Worm (Caenorhabditis elegans) whole organism, L4/young adult: ENCODE results near the gene H34I24.2.
"Not testable (repeated sequence)": the region's sequence is repeated elsewhere in the genome, so short reads cannot be mapped to it uniquely, and the experiment has no call there.

Experiments
- W03F9.2 ChIP-seq: fragments of 150-350 bp; optimal IDR thresholded peaks from 2 replicates; lab custom pipeline; 2014; ENCODE audit warnings: missing biosample characterization, missing genetic modification characterization
- dao-5 ChIP-seq: sonication (generic microtip); optimal IDR thresholded peaks from 2 replicates; lab custom pipeline; 2016; ENCODE audit warnings: missing genotype, missing genetic modification characterization, moderate library complexity, missing compliant biosample characterization
- him-1 ChIP-seq: sonication (generic microtip); optimal IDR thresholded peaks from 2 replicates; lab custom pipeline; 2016; ENCODE audit warnings: missing genotype, missing genetic modification reagents, missing genetic modification characterization, missing compliant biosample characterization

The H34I24.2 gene

DNA sequence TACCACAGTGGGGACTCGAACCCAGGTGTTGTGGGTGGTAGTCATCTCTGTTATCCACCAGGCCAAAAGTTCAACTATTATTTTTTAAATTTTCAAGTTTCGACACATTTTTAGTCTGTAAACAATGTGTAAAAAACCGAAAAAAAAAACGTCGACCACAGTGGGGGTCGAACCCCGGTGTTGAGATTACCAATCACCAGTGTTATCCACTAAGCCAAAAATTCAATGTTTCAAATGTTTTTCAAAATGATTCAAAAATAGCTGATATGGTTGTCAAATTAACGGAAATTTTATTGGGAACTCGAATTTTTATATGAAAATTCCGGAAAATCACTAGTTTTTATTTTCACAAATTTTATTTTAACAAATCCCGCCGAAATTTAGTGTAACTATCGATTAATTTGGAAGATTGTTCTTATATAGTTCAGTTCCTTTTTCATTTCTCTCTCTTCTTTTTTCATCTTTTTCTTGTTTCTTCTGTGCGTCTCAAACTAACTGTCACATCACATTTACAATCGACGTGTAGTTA, 31.3 kb downstream of the H34I24.2 start:
- TF ChIP-seq W03F9.2 (tag; lab: Kevin White, UChicago) (no peak), dao-5 (tag; lab: Kevin White, UChicago) (no peak), him-1 (no peak)

DNA sequence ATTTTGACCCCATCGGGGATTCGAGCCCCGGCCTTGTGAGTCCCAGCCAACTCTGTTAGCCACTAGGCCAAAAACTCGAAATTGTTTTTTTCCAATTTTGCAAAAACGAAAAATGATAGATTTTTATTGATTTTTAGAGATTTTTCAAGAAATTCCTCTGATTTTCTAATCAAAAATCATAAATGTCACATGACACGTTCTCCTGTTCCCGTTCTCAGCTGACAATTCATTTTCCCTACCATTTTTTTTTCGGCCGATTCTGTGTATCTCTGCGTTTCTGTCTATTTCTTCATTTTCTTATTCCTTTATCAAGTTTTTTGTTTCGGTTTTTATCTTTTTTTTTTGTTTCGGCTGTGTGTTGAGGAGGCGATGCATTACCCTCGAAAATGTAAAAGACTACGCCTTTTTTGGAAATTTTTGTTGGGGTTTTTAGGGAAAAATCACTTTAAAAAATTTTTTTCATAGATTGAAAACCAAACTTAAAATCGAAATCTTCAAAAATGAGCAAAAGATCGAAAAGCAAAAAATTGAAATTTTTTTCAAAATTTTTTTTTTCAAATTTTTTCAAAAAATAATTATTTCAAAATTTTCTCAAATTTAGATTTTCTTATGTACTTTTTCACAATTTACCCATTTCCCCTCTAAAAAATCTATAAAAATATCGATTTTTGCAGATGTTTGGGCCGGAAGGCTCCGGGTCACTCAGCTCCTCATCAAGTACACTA, 32.5 kb downstream of the H34I24.2 start, which contains the start of gene klf-1:
klf-1 (plus strand) TSS at position 675 of the 725 bp plus-strand sequence.
- TF ChIP-seq dao-5 (tag; lab: Kevin White, UChicago): no peak
- no peak for TF ChIP-seq W03F9.2 (tag; lab: Kevin White, UChicago)
- no peak for TF ChIP-seq him-1

DNA sequence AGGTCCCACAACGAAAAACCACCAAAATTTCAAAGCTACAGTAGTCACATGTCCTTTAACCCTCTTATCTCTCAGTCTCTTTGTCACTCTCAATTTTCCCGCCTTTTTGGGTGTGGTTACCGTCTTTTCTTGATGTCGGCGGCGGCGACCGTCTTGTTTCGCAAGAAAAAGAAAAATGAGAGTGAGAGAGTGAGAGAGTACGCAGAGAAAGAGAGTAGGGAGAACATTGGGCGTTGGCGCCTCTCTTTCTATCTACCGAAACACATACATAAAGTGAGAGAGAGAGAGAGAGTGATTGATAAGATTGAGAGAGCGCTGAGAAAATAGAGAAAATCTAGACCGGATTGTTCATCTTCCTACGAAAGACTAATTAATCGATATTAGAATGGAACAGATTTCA, 34.1 kb downstream of the H34I24.2 start:
- peak; percentile 16 for TF ChIP-seq W03F9.2 (tag; lab: Kevin White, UChicago)
- no peak for TF ChIP-seq him-1
- no peak for TF ChIP-seq dao-5 (tag; lab: Kevin White, UChicago)

DNA sequence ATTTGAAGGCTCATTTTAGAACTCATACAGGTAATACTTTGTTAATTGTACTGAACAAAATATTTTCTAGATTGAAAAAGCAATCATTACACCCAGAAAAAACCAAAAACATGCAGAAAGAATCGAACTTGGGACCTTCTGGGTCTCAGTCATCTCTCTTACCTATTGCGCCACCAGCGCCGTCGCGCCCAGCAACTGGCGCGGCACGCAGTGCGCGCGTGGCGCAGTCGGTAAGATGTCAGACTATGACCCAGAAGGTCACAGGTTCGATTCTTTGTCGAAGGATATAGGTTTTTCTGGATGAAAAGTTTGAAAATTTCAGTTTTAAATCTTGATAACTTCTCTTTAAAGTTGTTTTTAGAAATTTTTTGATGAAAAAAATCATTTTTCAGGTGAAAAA, 37.9 kb downstream of the H34I24.2 start:
- TF ChIP-seq dao-5 (tag; lab: Kevin White, UChicago): no peak
- TF ChIP-seq W03F9.2 (tag; lab: Kevin White, UChicago): no peak
- TF ChIP-seq him-1: no peak

- TF ChIP-seq him-1 (no peak), W03F9.2 (tag; lab: Kevin White, UChicago) (no peak), dao-5 (tag; lab: Kevin White, UChicago) (no peak)
Observed at ce11 chrIII:2881117-2881516, 39.3 kb downstream of the H34I24.2 start.

DNA sequence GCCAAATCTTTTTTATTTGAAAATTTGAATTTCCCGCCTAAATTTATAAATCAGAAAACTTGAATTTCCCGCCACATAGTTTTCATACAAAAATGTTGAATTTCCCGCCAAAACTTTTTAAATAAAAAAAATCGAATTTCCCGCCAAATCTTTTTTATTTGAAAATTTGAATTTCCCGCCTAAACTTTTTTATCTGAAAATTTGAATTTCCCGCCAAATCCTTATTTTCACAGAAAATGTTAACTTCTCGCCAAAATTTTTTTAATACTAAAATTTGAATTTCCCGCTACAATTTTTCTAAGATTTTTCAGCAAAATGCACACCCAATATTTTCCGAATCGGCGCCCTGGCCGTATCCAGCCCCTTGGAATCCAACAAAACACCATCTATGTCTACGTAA, 40.1 kb downstream of the H34I24.2 start, which contains the start of gene F56F11.2:
F56F11.2 (plus strand) TSS at position 301 of the 400 bp plus-strand sequence.
- not testable (repeated sequence) for TF ChIP-seq W03F9.2 (tag; lab: Kevin White, UChicago); him-1; dao-5 (tag; lab: Kevin White, UChicago)

DNA sequence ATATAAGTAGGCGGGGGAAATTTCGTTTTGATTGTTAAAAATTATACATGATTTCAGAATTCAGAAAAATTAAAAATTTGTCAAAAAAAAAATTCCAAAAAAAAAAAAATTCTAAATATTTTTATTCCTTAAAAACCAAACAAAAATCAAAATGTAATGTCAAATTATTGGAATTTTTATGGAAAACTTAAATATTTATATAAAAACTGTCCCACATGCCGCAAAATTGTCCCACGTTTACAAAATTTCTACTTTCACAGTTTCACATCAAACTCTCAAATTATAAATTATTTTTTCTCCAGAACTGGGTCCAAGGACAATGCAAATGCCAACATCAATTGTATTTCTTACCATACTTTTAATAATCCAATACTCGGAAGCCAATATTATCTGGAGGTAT, 49.6 kb downstream of the H34I24.2 start, which contains the start of gene F56F11.1:
F56F11.1 (plus strand) TSS at position 301 of the 400 bp plus-strand sequence.
- TF ChIP-seq him-1 (no peak), W03F9.2 (tag; lab: Kevin White, UChicago) (no peak), dao-5 (tag; lab: Kevin White, UChicago) (no peak)
